Worm (Caenorhabditis elegans) whole organism, L4 larva: Measurements from ENCODE around the gene nspc-20.

ENCODE experiments used
- arid-1 ChIP-seq: fragments of 200-800 bp; sonication (Bioruptor generic); conservative IDR thresholded peaks from 2 replicates; pipeline ENCODE4 v1.3.6; 2022; ENCODE audit warnings: missing genetic modification reagents, missing genetic modification characterization, missing compliant biosample characterization
- snpc-1.2 ChIP-seq: fragments of 200-800 bp; sonication (Bioruptor generic); IDR thresholded peaks from 2 replicates; pipeline ENCODE4 v1.3.6; 2022; ENCODE audit warnings: missing genetic modification reagents, missing genetic modification characterization, missing compliant biosample characterization

nspc-20 gene

ce11 chrX:14480248-14480647 lies 49.8 kb downstream of the nspc-20 start, which contains the start of gene gfi-3 (continued):
- TF ChIP-seq arid-1 (GFP tag; lab: Robert Waterston, UW): peak; percentile 52; the same call in 1 of the 2 replicates
- no peak for TF ChIP-seq snpc-1.2
